Worm (Caenorhabditis elegans) whole organism, late embryonic: ENCODE data around the gene Y37D8A.6.

ENCODE experiments used
- F13H6.1 ChIP-seq: sonication (generic microtip); optimal IDR thresholded peaks from 2 replicates; lab custom pipeline; 2016; ENCODE audit warnings: missing genetic modification characterization, missing compliant biosample characterization
- K02D7.2 ChIP-seq: sonication (generic microtip); optimal IDR thresholded peaks from 2 replicates; lab custom pipeline; 2017; ENCODE audit warnings: mild to moderate bottlenecking, missing genetic modification characterization, missing compliant biosample characterization
- T23F11.4 ChIP-seq: fragments of 200-800 bp; sonication (Bioruptor generic); optimal IDR thresholded peaks from 2 replicates; lab custom pipeline; 2018; ENCODE audit warnings: mild to moderate bottlenecking, missing genetic modification characterization, missing compliant biosample characterization
- ama-1 ChIP-seq: fragments of 150-350 bp; optimal IDR thresholded peaks from 2 replicates; lab custom pipeline; 2014
- ceh-14 ChIP-seq: sonication (generic microtip); optimal IDR thresholded peaks from 2 replicates; lab custom pipeline; 2016; ENCODE audit warnings: missing genotype, missing genetic modification characterization, missing compliant biosample characterization
- ceh-18 ChIP-seq: sonication (generic microtip); optimal IDR thresholded peaks from 2 replicates; lab custom pipeline; 2016; ENCODE audit warnings: missing genetic modification characterization, missing compliant biosample characterization
- ceh-34 ChIP-seq: sonication (generic microtip); optimal IDR thresholded peaks from 2 replicates; lab custom pipeline; 2016; ENCODE audit warnings: mild to moderate bottlenecking, missing genetic modification characterization, missing compliant biosample characterization
- ceh-48 ChIP-seq: sonication (generic microtip); optimal IDR thresholded peaks from 2 replicates; lab custom pipeline; 2016; ENCODE audit warnings: missing genetic modification characterization, inconsistent platforms, missing compliant biosample characterization
- che-1 ChIP-seq: sonication (generic microtip); optimal IDR thresholded peaks from 2 replicates; lab custom pipeline; 2016; ENCODE audit warnings: mild to moderate bottlenecking, missing genetic modification characterization, missing compliant biosample characterization
- dmd-4 ChIP-seq: sonication (generic microtip); optimal IDR thresholded peaks from 2 replicates; lab custom pipeline; 2016; ENCODE audit warnings: borderline replicate concordance, missing genetic modification characterization, missing compliant biosample characterization
- dve-1 ChIP-seq: sonication (generic microtip); optimal IDR thresholded peaks from 2 replicates; lab custom pipeline; 2017; ENCODE audit warnings: antibody characterized with exemption, mild to moderate bottlenecking, missing genetic modification characterization, missing compliant biosample characterization
- elt-2 ChIP-seq: sonication (generic microtip); optimal IDR thresholded peaks from 2 replicates; lab custom pipeline; 2016; ENCODE audit warnings: missing genetic modification reagents, missing genetic modification characterization, missing compliant biosample characterization
- elt-4 ChIP-seq: sonication (generic microtip); optimal IDR thresholded peaks from 2 replicates; lab custom pipeline; 2016; ENCODE audit warnings: missing genetic modification characterization, missing compliant biosample characterization
- fkh-10 ChIP-seq: fragments of 150-350 bp; optimal IDR thresholded peaks from 2 replicates; lab custom pipeline; 2014; ENCODE audit warnings: missing biosample characterization, missing genetic modification reagents, missing genetic modification characterization
- fkh-6 ChIP-seq: sonication (generic microtip); optimal IDR thresholded peaks from 2 replicates; lab custom pipeline; 2016; ENCODE audit warnings: missing genetic modification characterization, missing compliant biosample characterization
- hlh-13 ChIP-seq: fragments of 200-800 bp; sonication (Bioruptor generic); optimal IDR thresholded peaks from 2 replicates; lab custom pipeline; 2018; ENCODE audit warnings: mild to moderate bottlenecking, missing genetic modification characterization, missing compliant biosample characterization
- hlh-15 ChIP-seq: sonication (generic microtip); optimal IDR thresholded peaks from 2 replicates; lab custom pipeline; 2016; ENCODE audit warnings: missing genetic modification characterization, missing compliant biosample characterization
- hlh-6 ChIP-seq: sonication (generic microtip); optimal IDR thresholded peaks from 2 replicates; lab custom pipeline; 2016; ENCODE audit warnings: missing genotype, missing genetic modification characterization, missing compliant biosample characterization
- hlh-8 ChIP-seq: sonication (generic microtip); optimal IDR thresholded peaks from 2 replicates; lab custom pipeline; 2016; ENCODE audit warnings: missing genotype, missing genetic modification characterization, missing compliant biosample characterization
- madf-2 ChIP-seq: sonication (generic microtip); optimal IDR thresholded peaks from 2 replicates; lab custom pipeline; 2017; ENCODE audit warnings: missing genetic modification characterization, missing compliant biosample characterization
- mec-3 ChIP-seq: sonication (generic microtip); optimal IDR thresholded peaks from 2 replicates; lab custom pipeline; 2016; ENCODE audit warnings: borderline replicate concordance, missing genetic modification characterization, missing compliant biosample characterization
- nfya-1 ChIP-seq: sonication (generic microtip); optimal IDR thresholded peaks from 2 replicates; lab custom pipeline; 2017; ENCODE audit warnings: missing genetic modification characterization, mild to moderate bottlenecking, missing compliant biosample characterization, antibody characterized with exemption, moderate library complexity
- nhr-232 ChIP-seq: sonication (generic microtip); optimal IDR thresholded peaks from 2 replicates; lab custom pipeline; 2016; ENCODE audit warnings: missing genetic modification characterization, missing compliant biosample characterization
- npax-4 ChIP-seq: sonication (generic microtip); optimal IDR thresholded peaks from 2 replicates; lab custom pipeline; 2016; ENCODE audit warnings: missing genetic modification characterization, missing compliant biosample characterization
- pha-2 ChIP-seq: sonication (generic microtip); optimal IDR thresholded peaks from 2 replicates; lab custom pipeline; 2017; ENCODE audit warnings: mild to moderate bottlenecking, missing genetic modification characterization, missing compliant biosample characterization
- sox-4 ChIP-seq: sonication (generic microtip); optimal IDR thresholded peaks from 2 replicates; lab custom pipeline; 2017; ENCODE audit warnings: mild to moderate bottlenecking, missing genetic modification characterization, inconsistent platforms, missing compliant biosample characterization
- tbx-7 ChIP-seq: sonication (generic microtip); optimal IDR thresholded peaks from 2 replicates; lab custom pipeline; 2016; ENCODE audit warnings: missing genotype, missing genetic modification characterization, missing compliant biosample characterization
- unc-42 ChIP-seq: sonication (generic microtip); optimal IDR thresholded peaks from 2 replicates; lab custom pipeline; 2016; ENCODE audit warnings: missing genotype, missing genetic modification characterization, missing compliant biosample characterization
- zip-5 ChIP-seq: sonication (generic microtip); optimal IDR thresholded peaks from 2 replicates; lab custom pipeline; 2016; ENCODE audit warnings: missing genetic modification characterization, missing compliant biosample characterization
- ztf-16 ChIP-seq: sonication (generic microtip); optimal IDR thresholded peaks from 2 replicates; lab custom pipeline; 2017; ENCODE audit warnings: missing genetic modification characterization, missing compliant biosample characterization

Gene Y37D8A.6

DNA sequence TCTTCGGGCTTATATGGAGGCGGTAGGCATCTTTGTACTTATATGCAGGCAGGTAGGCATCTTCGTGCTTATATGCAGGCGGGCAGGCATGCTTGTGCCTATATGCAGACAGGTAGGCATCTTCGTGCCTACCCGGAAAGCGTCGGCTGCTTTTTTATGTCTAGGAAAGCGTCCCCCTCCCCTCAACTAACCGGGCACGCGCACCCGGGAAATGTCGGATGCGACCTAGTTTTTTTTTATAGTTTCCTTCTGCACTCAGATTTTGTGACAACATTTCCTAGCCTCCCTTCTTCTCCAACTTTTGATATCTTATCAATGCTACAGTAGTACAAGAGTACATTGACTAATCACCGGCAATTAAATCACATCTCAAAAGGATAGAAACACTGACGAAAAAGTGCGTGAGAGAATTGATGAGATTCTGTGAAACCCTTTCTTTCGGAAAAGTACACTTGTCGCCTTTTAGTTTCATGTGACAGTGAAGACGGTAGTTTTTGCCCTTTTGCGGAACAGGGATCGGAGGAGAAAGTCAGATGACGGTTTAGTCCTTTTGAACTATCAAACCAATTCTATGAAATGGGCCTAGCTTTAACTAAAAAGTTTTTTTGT lies 21.0 kb downstream of the Y37D8A.6 start:
- TF ChIP-seq dmd-4 (tag; lab: Kevin White, UChicago) (no peak), ama-1 (lab: Kevin White, UChicago) (no peak), hlh-6 (no peak)

DNA sequence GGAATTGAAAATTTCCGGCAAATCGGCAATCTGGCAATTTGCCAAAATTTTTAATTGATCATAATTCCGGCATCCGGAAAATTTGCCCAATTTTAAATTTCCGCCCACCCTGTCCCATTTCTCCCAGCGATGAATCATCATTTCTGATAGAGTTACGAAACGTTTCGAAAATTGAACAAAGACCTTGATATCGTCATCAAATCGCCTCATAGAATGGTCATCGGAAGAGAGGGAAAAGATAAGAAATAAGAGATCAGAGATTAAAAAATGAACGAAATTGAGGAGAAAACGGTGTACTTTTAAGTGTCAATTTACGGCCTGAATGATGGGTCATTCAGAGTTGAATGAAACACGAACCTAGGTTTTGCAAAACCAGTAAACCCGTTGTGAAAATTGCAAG lies 22.5 kb downstream of the Y37D8A.6 start:
- TF ChIP-seq npax-4 (tag; lab: Kevin White, UChicago) = no peak
- no peak for TF ChIP-seq hlh-15 (tag; lab: Kevin White, UChicago)
- no peak for TF ChIP-seq fkh-10 (GFP tag; lab: Kevin White, UChicago)
- no peak for TF ChIP-seq hlh-8

DNA sequence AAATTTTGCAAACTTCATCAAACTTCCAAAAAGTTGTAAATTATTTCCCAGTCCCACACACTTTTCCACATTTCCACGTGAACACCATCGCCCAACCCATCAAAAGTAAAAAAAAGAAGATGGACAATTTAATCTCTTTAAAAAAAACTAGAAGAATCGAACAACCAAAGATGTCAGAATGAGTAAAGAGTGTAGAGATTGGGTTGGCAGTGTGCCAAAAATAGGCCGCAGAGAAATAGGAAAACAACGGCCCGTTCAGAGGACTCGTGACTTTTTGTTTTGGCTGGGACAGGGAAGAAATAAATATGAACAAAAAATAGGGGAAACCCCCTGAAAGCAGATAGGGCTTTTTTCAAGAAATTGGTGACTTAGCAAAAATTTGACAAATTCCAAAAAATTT lies 27.2 kb downstream of the Y37D8A.6 start:
- no peak for TF ChIP-seq nhr-232 (tag; lab: Kevin White, UChicago)
- no peak for TF ChIP-seq ceh-34 (tag; lab: Kevin White, UChicago)
- no peak for TF ChIP-seq K02D7.2 (tag; lab: Kevin White, UChicago)
- TF ChIP-seq zip-5 (tag; lab: Kevin White, UChicago) = no peak
- no peak for TF ChIP-seq dmd-4 (tag; lab: Kevin White, UChicago)
- no peak for TF ChIP-seq madf-2 (tag; lab: Kevin White, UChicago)
- no peak for TF ChIP-seq tbx-7 (tag; lab: Kevin White, UChicago)
- no peak for TF ChIP-seq elt-4 (tag; lab: Kevin White, UChicago)
- no peak for TF ChIP-seq ceh-48 (tag; lab: Kevin White, UChicago)
- no peak for TF ChIP-seq sox-4 (tag; lab: Kevin White, UChicago)
- TF ChIP-seq ceh-18 (tag; lab: Kevin White, UChicago) = no peak
- TF ChIP-seq, all 69 proteins: peak for 0

DNA sequence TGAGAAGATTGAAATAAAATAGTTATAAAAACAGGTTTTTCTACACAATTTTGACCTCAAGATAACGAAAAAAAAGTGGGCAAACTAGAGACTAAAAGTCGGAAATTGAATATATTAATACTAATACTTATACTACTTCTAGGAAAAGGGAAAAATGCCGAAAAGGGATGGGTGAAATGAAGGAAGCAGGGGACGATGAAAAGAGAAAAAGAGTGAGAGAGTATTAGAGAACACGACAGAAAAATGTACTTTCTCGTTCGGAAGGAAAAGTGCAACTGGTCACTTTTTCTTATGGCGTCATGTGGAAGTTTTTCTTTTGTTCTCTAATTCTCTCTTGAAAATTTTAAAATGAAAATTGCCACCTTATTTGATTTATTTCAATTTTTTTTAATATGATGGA lies 28.8 kb downstream of the Y37D8A.6 start:
- TF ChIP-seq unc-42 = peak; percentile 22
- no peak for TF ChIP-seq F13H6.1 (tag; lab: Kevin White, UChicago)
- TF ChIP-seq, all 69 proteins: peak for 1

DNA sequence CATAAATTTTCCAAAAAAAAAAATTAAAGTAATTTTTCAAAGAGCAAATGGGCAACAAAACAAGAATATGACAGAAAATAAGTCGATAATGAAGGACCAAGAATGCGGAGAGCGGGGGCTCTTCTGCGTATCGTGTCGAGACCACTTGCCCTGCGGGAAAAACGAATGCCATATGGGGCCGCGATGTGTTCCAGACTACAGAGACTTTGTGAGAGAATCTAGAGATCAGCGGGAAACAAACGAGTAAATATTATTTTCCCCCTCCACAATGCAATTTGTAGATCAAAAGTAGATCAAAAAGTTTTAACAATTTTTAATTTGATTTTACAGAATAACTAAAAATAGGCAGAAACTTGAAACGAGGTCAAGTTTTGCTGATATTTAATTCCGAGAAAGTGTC lies 29.9 kb downstream of the Y37D8A.6 start:
- TF ChIP-seq che-1 (tag; lab: Kevin White, UChicago) = no peak
- TF ChIP-seq hlh-13 (GFP tag; lab: Kevin White, UChicago) = no peak
- no peak for TF ChIP-seq mec-3 (tag; lab: Kevin White, UChicago)
- TF ChIP-seq ztf-16 (tag; lab: Kevin White, UChicago) = no peak
- no peak for TF ChIP-seq fkh-6 (tag; lab: Kevin White, UChicago)
- TF ChIP-seq ceh-14 (tag; lab: Kevin White, UChicago) = no peak
- no peak for TF ChIP-seq pha-2 (tag; lab: Kevin White, UChicago)

DNA sequence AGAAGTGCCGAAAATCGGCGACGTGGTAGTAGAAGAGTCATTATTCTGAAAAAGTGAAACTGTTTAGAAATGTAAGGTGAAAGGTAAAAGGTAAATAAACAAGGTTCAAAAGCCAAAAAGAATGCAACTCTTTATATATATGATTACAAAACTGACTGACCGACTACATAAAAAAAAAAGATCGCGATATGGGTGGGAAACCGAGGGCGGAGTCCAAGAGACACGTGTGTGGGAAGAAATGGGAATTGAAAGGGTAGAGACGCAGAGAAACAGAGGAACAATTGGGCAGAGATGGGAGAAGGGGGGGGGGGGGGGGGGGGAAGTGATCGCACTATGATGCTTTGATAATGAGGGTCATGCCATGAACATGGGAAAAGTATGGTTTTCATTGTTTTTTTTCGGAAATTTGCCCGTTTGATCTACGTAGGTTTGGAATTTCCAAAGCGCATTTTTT lies 31.2 kb downstream of the Y37D8A.6 start, which contains the start of gene Y37D8A.4:
Y37D8A.4 (minus strand) TSS at position 51 of the 454 bp plus-strand sequence.
- no peak for TF ChIP-seq elt-4 (tag; lab: Kevin White, UChicago)
- TF ChIP-seq T23F11.4 (GFP tag; lab: Kevin White, UChicago) = peak; percentile 0
- peak; percentile 2 for TF ChIP-seq elt-2

DNA sequence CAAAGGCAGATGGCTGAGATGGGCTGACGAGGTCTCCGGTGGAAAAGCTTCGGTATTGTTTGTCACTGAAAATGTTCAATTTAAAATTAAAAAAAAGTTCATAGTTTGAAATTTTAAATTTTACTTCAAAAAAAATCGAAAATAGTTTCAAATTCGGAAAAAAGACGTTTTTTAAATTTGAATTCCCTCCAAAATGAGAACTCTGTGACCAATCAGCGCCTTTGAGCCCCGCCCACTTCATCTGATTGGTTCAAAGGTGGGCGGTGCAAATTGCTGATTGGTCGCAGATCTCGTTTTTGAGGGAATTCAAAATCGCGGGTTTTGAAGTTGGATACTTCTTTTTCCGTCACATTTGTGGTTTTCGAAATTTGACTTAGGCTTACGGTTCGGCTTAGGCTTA lies 31.8 kb downstream of the Y37D8A.6 start:
- TF ChIP-seq dve-1 (no peak), nfya-1 (peak; percentile 93)
- TF ChIP-seq, all 69 proteins: peak for 1
